Fruit fly (Drosophila melanogaster) whole organism: ENCODE measurements around the gene eEF1delta.
A peak's percentile ranks its signal among the peaks of the same experiment; 100 is the strongest.

Experiments
- CG8478 ChIP-seq: fragments of >200 bp; optimal IDR thresholded peaks from 2 replicates; lab custom pipeline; 2018; ENCODE audit warnings: inconsistent platforms
- Dll ChIP-seq: fragments of >200 bp; optimal IDR thresholded peaks from 2 replicates; lab custom pipeline; 2017
- EcR ChIP-seq, 2 experiments: fragments of >200 bp; optimal IDR thresholded peaks; 2 replicates each; lab custom pipeline; 2017; ENCODE audit warnings: missing biosample characterization in 2 of 2, missing genetic modification characterization in 2 of 2, missing genetic modification reagents in 2 of 2
- pan ChIP-seq: fragments of >200 bp; optimal IDR thresholded peaks from 2 replicates; lab custom pipeline; 2017
- psq ChIP-seq: fragments of >200 bp; optimal IDR thresholded peaks from 2 replicates; lab custom pipeline; 2017
- usp ChIP-seq: fragments of >200 bp; optimal IDR thresholded peaks from 2 replicates; lab custom pipeline; 2017; ENCODE audit warnings: missing biosample characterization, missing genetic modification characterization, mixed read lengths

eEF1delta gene

dm6 chr2L:10237725-10238446 is 5.6 kb downstream of the eEF1delta start, which contains the start of gene mthl15:
mthl15 (minus strand) TSS chr2L:10238317.
- TF ChIP-seq pan (lab: Kevin White, UChicago) (peak; percentile 8), usp (no peak)

dm6 chr2L:10238726-10239652 is 6.7 kb downstream of the eEF1delta start, which contains the start of gene me31B:
me31B (plus strand) TSS chr2L:10239341.
- no peak for TF ChIP-seq psq (lab: Kevin White, UChicago)
- no peak for TF ChIP-seq pan (lab: Kevin White, UChicago)
- no peak for TF ChIP-seq CG8478 (lab: Kevin White, UChicago)
- TF ChIP-seq usp = no peak
- no peak for TF ChIP-seq Dll (lab: Kevin White, UChicago)
- no peak for TF ChIP-seq EcR (GFP tag; optimal IDR thresholded peaks at IDR 0.05; lab: Kevin White, UChicago)

- TF ChIP-seq CG8478 (lab: Kevin White, UChicago) = no peak
- TF ChIP-seq usp = no peak
- no peak for TF ChIP-seq pan (lab: Kevin White, UChicago)
- no peak for TF ChIP-seq psq (lab: Kevin White, UChicago)
- no peak for TF ChIP-seq Dll (lab: Kevin White, UChicago)
- no peak for TF ChIP-seq EcR (GFP tag; optimal IDR thresholded peaks at IDR 0.05; lab: Kevin White, UChicago)
Measured at dm6 chr2L:10246785-10247190, 14.5 kb downstream of the eEF1delta start, which contains the start of gene chico. chico (minus strand) TSS chr2L:10247078.

- TF ChIP-seq Dll (lab: Kevin White, UChicago) (no peak), pan (lab: Kevin White, UChicago) (no peak), CG8478 (lab: Kevin White, UChicago) (no peak), EcR (GFP tag; optimal IDR thresholded peaks at IDR 0.05; lab: Kevin White, UChicago) (no peak), psq (lab: Kevin White, UChicago) (no peak), usp (no peak)
Measured at dm6 chr2L:10249655-10250202, 17.4 kb downstream of the eEF1delta start.

- no peak for TF ChIP-seq EcR (GFP tag; optimal IDR thresholded peaks at IDR 0.05; lab: Kevin White, UChicago)
- no peak for TF ChIP-seq pan (lab: Kevin White, UChicago)
- TF ChIP-seq usp = no peak
- TF ChIP-seq psq (lab: Kevin White, UChicago) = no peak
- no peak for TF ChIP-seq CG8478 (lab: Kevin White, UChicago)
- no peak for TF ChIP-seq Dll (lab: Kevin White, UChicago)
Measured at dm6 chr2L:10250441-10250847, 18.1 kb downstream of the eEF1delta start, which contains the start of the genes bsk and CG31717. bsk (minus strand) TSS chr2L:10250501. CG31717 (plus strand) TSS chr2L:10250737.

- TF ChIP-seq EcR (GFP tag; optimal IDR thresholded peaks at IDR 0.05; lab: Kevin White, UChicago) = no peak
- no peak for TF ChIP-seq pan (lab: Kevin White, UChicago)
- no peak for TF ChIP-seq CG8478 (lab: Kevin White, UChicago)
- TF ChIP-seq usp = no peak
- TF ChIP-seq psq (lab: Kevin White, UChicago) = no peak
- TF ChIP-seq Dll (lab: Kevin White, UChicago) = no peak
Measured at dm6 chr2L:10251592-10251991, 19.3 kb downstream of the eEF1delta start, which contains the start of gene Ror. Ror (plus strand) TSS chr2L:10251843.

- TF ChIP-seq usp (no peak), CG8478 (lab: Kevin White, UChicago) (no peak), psq (lab: Kevin White, UChicago) (no peak), pan (lab: Kevin White, UChicago) (no peak), Dll (lab: Kevin White, UChicago) (no peak), EcR (GFP tag; optimal IDR thresholded peaks at IDR 0.05; lab: Kevin White, UChicago) (no peak)
Measured at dm6 chr2L:10255725-10256158, 23.4 kb downstream of the eEF1delta start, which contains the start of gene CG5676. CG5676 (minus strand) TSS chr2L:10255891.

dm6 chr2L:10259960-10260749 is 27.8 kb downstream of the eEF1delta start:
- TF ChIP-seq psq (lab: Kevin White, UChicago) = no peak
- no peak for TF ChIP-seq CG8478 (lab: Kevin White, UChicago)
- no peak for TF ChIP-seq usp
- TF ChIP-seq pan (lab: Kevin White, UChicago) = no peak
- TF ChIP-seq Dll (lab: Kevin White, UChicago) = no peak
- TF ChIP-seq EcR (GFP tag; optimal IDR thresholded peaks at IDR 0.05; lab: Kevin White, UChicago) = no peak

dm6 chr2L:10260750-10261493 is 28.6 kb downstream of the eEF1delta start, which contains the start of gene Pten:
Pten (minus strand) TSS chr2L:10261049.
- TF ChIP-seq psq (lab: Kevin White, UChicago) = no peak
- no peak for TF ChIP-seq CG8478 (lab: Kevin White, UChicago)
- TF ChIP-seq pan (lab: Kevin White, UChicago) = no peak
- no peak for TF ChIP-seq usp
- no peak for TF ChIP-seq EcR (GFP tag; optimal IDR thresholded peaks at IDR 0.05; lab: Kevin White, UChicago)
- no peak for TF ChIP-seq Dll (lab: Kevin White, UChicago)
